Worm (Caenorhabditis elegans): ENCODE results near the gene glc-3.
"Not testable (repeated sequence)": the region's sequence is repeated elsewhere in the genome, so short reads cannot be mapped to it uniquely, and the experiment has no call there.

glc-3 gene

ce11 chrV:5470930-5471329 lies 17.4 kb upstream of the glc-3 start, which contains the start of gene ZC317.7:
ZC317.7 (minus strand) TSS chrV:5471030.
- TF ChIP-seq ztf-29 (GFP tag; IDR thresholded peaks at IDR 0.05); ztf-23 (GFP tag; IDR thresholded peaks at IDR 0.05); cog-1 (tag; optimal IDR thresholded peaks at IDR 0.05): not testable (repeated sequence)

ce11 chrV:5468489-5468888 lies 15.0 kb upstream of the glc-3 start, which contains the start of gene ZC317.6:
ZC317.6 (minus strand) TSS chrV:5468589.
- TF ChIP-seq ref-1 (GFP tag; conservative IDR thresholded peaks at IDR 0.05); klf-2 (GFP tag; conservative IDR thresholded peaks at IDR 0.05); tab-1 (GFP tag; IDR thresholded peaks at IDR 0.05): not testable (repeated sequence)

- TF ChIP-seq ztf-29 (GFP tag; IDR thresholded peaks at IDR 0.05) (no peak), cog-1 (tag; optimal IDR thresholded peaks at IDR 0.05) (no peak), ztf-23 (GFP tag; IDR thresholded peaks at IDR 0.05) (no peak), ref-1 (GFP tag; conservative IDR thresholded peaks at IDR 0.05) (no peak), T22C8.4 (GFP tag; IDR thresholded peaks at IDR 0.05) (no peak), flt-1 (GFP tag; IDR thresholded peaks at IDR 0.05) (no peak), klf-2 (GFP tag; conservative IDR thresholded peaks at IDR 0.05) (no peak), tab-1 (GFP tag; IDR thresholded peaks at IDR 0.05) (no peak), med-1 (GFP tag; optimal IDR thresholded peaks at IDR 0.05; ENCODE audit: insufficient read depth) (no peak)
Measured at ce11 chrV:5465335-5465734, 11.8 kb upstream of the glc-3 start, which contains the start of gene srg-68. srg-68 (minus strand) TSS chrV:5465435.

- TF ChIP-seq ref-1 (GFP tag; conservative IDR thresholded peaks at IDR 0.05), result no peak
- TF ChIP-seq flt-1 (GFP tag; IDR thresholded peaks at IDR 0.05), result no peak
- TF ChIP-seq ztf-29 (GFP tag; IDR thresholded peaks at IDR 0.05), result no peak
- TF ChIP-seq T22C8.4 (GFP tag; IDR thresholded peaks at IDR 0.05), result no peak
- TF ChIP-seq med-1 (GFP tag; optimal IDR thresholded peaks at IDR 0.05; ENCODE audit: insufficient read depth), result no peak
- TF ChIP-seq tab-1 (GFP tag; IDR thresholded peaks at IDR 0.05), result no peak
- TF ChIP-seq ztf-23 (GFP tag; IDR thresholded peaks at IDR 0.05), result no peak
- TF ChIP-seq cog-1 (tag; optimal IDR thresholded peaks at IDR 0.05), result no peak
- TF ChIP-seq klf-2 (GFP tag; conservative IDR thresholded peaks at IDR 0.05), result no peak
Measured at ce11 chrV:5462894-5463293, 9.4 kb upstream of the glc-3 start, which contains the start of gene srg-67. srg-67 (minus strand) TSS chrV:5462994.

- TF ChIP-seq ref-1 (GFP tag; conservative IDR thresholded peaks at IDR 0.05) (no peak), tab-1 (GFP tag; IDR thresholded peaks at IDR 0.05) (no peak), ztf-29 (GFP tag; IDR thresholded peaks at IDR 0.05) (no peak), T22C8.4 (GFP tag; IDR thresholded peaks at IDR 0.05) (no peak), flt-1 (GFP tag; IDR thresholded peaks at IDR 0.05) (no peak), ztf-23 (GFP tag; IDR thresholded peaks at IDR 0.05) (no peak), cog-1 (tag; optimal IDR thresholded peaks at IDR 0.05) (no peak), med-1 (GFP tag; optimal IDR thresholded peaks at IDR 0.05; ENCODE audit: insufficient read depth) (no peak), klf-2 (GFP tag; conservative IDR thresholded peaks at IDR 0.05) (no peak)
Measured at ce11 chrV:5459806-5460205, 6.3 kb upstream of the glc-3 start, which contains the start of gene ZC317.2. ZC317.2 (plus strand) TSS chrV:5460106.

- no peak for TF ChIP-seq tab-1 (GFP tag; IDR thresholded peaks at IDR 0.05)
- no peak for TF ChIP-seq ref-1 (GFP tag; conservative IDR thresholded peaks at IDR 0.05)
- TF ChIP-seq flt-1 (GFP tag; IDR thresholded peaks at IDR 0.05), result no peak
- no peak for TF ChIP-seq T22C8.4 (GFP tag; IDR thresholded peaks at IDR 0.05)
- no peak for TF ChIP-seq med-1 (GFP tag; optimal IDR thresholded peaks at IDR 0.05; ENCODE audit: insufficient read depth)
- TF ChIP-seq ztf-29 (GFP tag; IDR thresholded peaks at IDR 0.05), result no peak
- no peak for TF ChIP-seq cog-1 (tag; optimal IDR thresholded peaks at IDR 0.05)
- no peak for TF ChIP-seq klf-2 (GFP tag; conservative IDR thresholded peaks at IDR 0.05)
- TF ChIP-seq ztf-23 (GFP tag; IDR thresholded peaks at IDR 0.05), result no peak
Measured at ce11 chrV:5454955-5455354, 1.4 kb upstream of the glc-3 start.

ce11 chrV:5450742-5451141 lies 2.8 kb downstream of the glc-3 start:
- TF ChIP-seq flt-1 (GFP tag; IDR thresholded peaks at IDR 0.05) (no peak), ztf-29 (GFP tag; IDR thresholded peaks at IDR 0.05) (no peak), med-1 (GFP tag; optimal IDR thresholded peaks at IDR 0.05; ENCODE audit: insufficient read depth) (no peak), cog-1 (tag; optimal IDR thresholded peaks at IDR 0.05) (no peak), tab-1 (GFP tag; IDR thresholded peaks at IDR 0.05) (no peak), ztf-23 (GFP tag; IDR thresholded peaks at IDR 0.05) (no peak), klf-2 (GFP tag; conservative IDR thresholded peaks at IDR 0.05) (no peak), ref-1 (GFP tag; conservative IDR thresholded peaks at IDR 0.05) (no peak), T22C8.4 (GFP tag; IDR thresholded peaks at IDR 0.05) (no peak)

ce11 chrV:5447057-5447456 lies 6.5 kb downstream of the glc-3 start:
- TF ChIP-seq tab-1 (GFP tag; IDR thresholded peaks at IDR 0.05) (no peak), med-1 (GFP tag; optimal IDR thresholded peaks at IDR 0.05; ENCODE audit: insufficient read depth) (no peak), klf-2 (GFP tag; conservative IDR thresholded peaks at IDR 0.05) (no peak), ztf-29 (GFP tag; IDR thresholded peaks at IDR 0.05) (no peak), cog-1 (tag; optimal IDR thresholded peaks at IDR 0.05) (no peak), T22C8.4 (GFP tag; IDR thresholded peaks at IDR 0.05) (no peak), flt-1 (GFP tag; IDR thresholded peaks at IDR 0.05) (no peak), ref-1 (GFP tag; conservative IDR thresholded peaks at IDR 0.05) (no peak), ztf-23 (GFP tag; IDR thresholded peaks at IDR 0.05) (no peak)

ce11 chrV:5445839-5446238 lies 7.7 kb downstream of the glc-3 start, which contains the start of gene F08F3.1:
F08F3.1 (plus strand) TSS chrV:5446139.
- TF ChIP-seq flt-1 (GFP tag; IDR thresholded peaks at IDR 0.05) (no peak), ref-1 (GFP tag; conservative IDR thresholded peaks at IDR 0.05) (no peak), cog-1 (tag; optimal IDR thresholded peaks at IDR 0.05) (no peak), tab-1 (GFP tag; IDR thresholded peaks at IDR 0.05) (no peak), ztf-29 (GFP tag; IDR thresholded peaks at IDR 0.05) (no peak)

- TF ChIP-seq med-1 (GFP tag; optimal IDR thresholded peaks at IDR 0.05; ENCODE audit: insufficient read depth), result no peak
- no peak for TF ChIP-seq ref-1 (GFP tag; conservative IDR thresholded peaks at IDR 0.05)
- TF ChIP-seq klf-2 (GFP tag; conservative IDR thresholded peaks at IDR 0.05), result no peak
Measured at ce11 chrV:5444037-5444436, 9.5 kb downstream of the glc-3 start.
